Fruit fly (Drosophila melanogaster) whole organism, embryonic: Measurements from ENCODE around the gene CG32857.
"Not testable (repeated sequence)": the region's sequence is repeated elsewhere in the genome, so short reads cannot be mapped to it uniquely, and the experiment has no call there.

ENCODE experiments used
- Antp ChIP-seq: fragments of 200-800 bp; sonication (Bioruptor generic); optimal IDR thresholded peaks from 3 replicates; lab custom pipeline; 2016; ENCODE audit warnings: missing biosample characterization, missing genetic modification characterization
- Atf-2 ChIP-seq: fragments of 200-800 bp; sonication (Bioruptor generic); optimal IDR thresholded peaks from 2 replicates; lab custom pipeline; 2016; ENCODE audit warnings: missing biosample characterization, missing genetic modification characterization
- Atf6 ChIP-seq: fragments of 200-800 bp; sonication (Bioruptor generic); IDR thresholded peaks from 2 replicates; pipeline ENCODE4 v1.3.6; 2022; ENCODE audit warnings: missing biosample characterization, missing genetic modification characterization
- Bdp1 ChIP-seq: fragments of 200-800 bp; sonication (Bioruptor generic); optimal IDR thresholded peaks from 3 replicates; lab custom pipeline; 2016; ENCODE audit warnings: missing biosample characterization, missing genetic modification characterization
- Blimp-1 ChIP-seq: fragments of 200-800 bp; sonication (Bioruptor generic); optimal IDR thresholded peaks from 3 replicates; lab custom pipeline; 2018; ENCODE audit warnings: missing biosample characterization, missing genetic modification characterization, mild to moderate bottlenecking, moderate library complexity, missing genetic modification reagents
- CG10366 ChIP-seq: fragments of 200-800 bp; sonication (Bioruptor generic); IDR thresholded peaks from 2 replicates; pipeline ENCODE4 v1.3.6; 2022; ENCODE audit warnings: missing biosample characterization, missing genetic modification characterization
- CG13287 ChIP-seq: fragments of 200-800 bp; sonication (Bioruptor generic); IDR thresholded peaks from 2 replicates; pipeline ENCODE4 v1.3.6; 2022; ENCODE audit warnings: missing biosample characterization, missing genetic modification characterization; ENCODE audit not compliant: partially characterized antibody
- CG13624 ChIP-seq: fragments of 200-800 bp; sonication (Bioruptor generic); optimal IDR thresholded peaks from 2 replicates; lab custom pipeline; 2016; ENCODE audit warnings: missing biosample characterization, missing genetic modification characterization
- CG15269 ChIP-seq: fragments of 200-800 bp; sonication (Bioruptor generic); optimal IDR thresholded peaks from 2 replicates; lab custom pipeline; 2018; ENCODE audit warnings: missing biosample characterization, mild to moderate bottlenecking, missing genetic modification characterization, moderate library complexity
- CG2199 ChIP-seq: fragments of 200-800 bp; sonication (Bioruptor generic); IDR thresholded peaks from 3 replicates; pipeline ENCODE4 v1.3.6; 2022; ENCODE audit warnings: missing biosample characterization, missing genetic modification characterization
- CG3407 ChIP-seq: fragments of 200-800 bp; sonication (Bioruptor generic); optimal IDR thresholded peaks from 2 replicates; lab custom pipeline; 2018; ENCODE audit warnings: missing biosample characterization, mild to moderate bottlenecking, missing genetic modification characterization
- CG4424 ChIP-seq: fragments of 200-800 bp; sonication (Bioruptor generic); optimal IDR thresholded peaks from 3 replicates; lab custom pipeline; 2016; ENCODE audit warnings: missing biosample characterization, missing genetic modification characterization
- CG5180 ChIP-seq: fragments of 200-800 bp; sonication (Bioruptor generic); optimal IDR thresholded peaks from 3 replicates; lab custom pipeline; 2017; ENCODE audit warnings: missing biosample characterization, missing genetic modification characterization, mild to moderate bottlenecking, moderate library complexity, missing genetic modification reagents
- CG8388 ChIP-seq: fragments of 200-800 bp; sonication (Bioruptor generic); optimal IDR thresholded peaks from 2 replicates; lab custom pipeline; 2019; ENCODE audit warnings: missing biosample characterization, mild to moderate bottlenecking, missing genetic modification characterization, moderate library complexity
- CG9609 ChIP-seq: fragments of 200-800 bp; sonication (Bioruptor generic); optimal IDR thresholded peaks from 3 replicates; lab custom pipeline; 2016; ENCODE audit warnings: missing biosample characterization, missing genetic modification characterization
- CrebB ChIP-seq: fragments of 200-800 bp; sonication (Bioruptor generic); optimal IDR thresholded peaks from 3 replicates; lab custom pipeline; 2018; ENCODE audit warnings: missing biosample characterization, mild to moderate bottlenecking, missing genetic modification characterization
- D19A ChIP-seq: fragments of 200-800 bp; optimal IDR thresholded peaks from 3 replicates; lab custom pipeline; 2019; ENCODE audit warnings: missing biosample characterization, mild to moderate bottlenecking, missing genetic modification characterization, moderate library complexity
- Doc2 ChIP-seq: fragments of 200-800 bp; sonication (Bioruptor generic); IDR thresholded peaks from 2 replicates; pipeline ENCODE4 v1.3.6; 2022; ENCODE audit warnings: missing biosample characterization, missing genetic modification characterization
- Doc3 ChIP-seq: fragments of 200-800 bp; sonication (Bioruptor generic); IDR thresholded peaks from 3 replicates; pipeline ENCODE4 v1.3.6; 2022; ENCODE audit warnings: missing biosample characterization, missing genetic modification characterization; ENCODE audit not compliant: partially characterized antibody
- Dp ChIP-seq: fragments of 200-800 bp; sonication (Bioruptor generic); optimal IDR thresholded peaks from 2 replicates; lab custom pipeline; 2018; ENCODE audit warnings: missing biosample characterization, mild to moderate bottlenecking, missing genetic modification characterization, moderate library complexity
- Drgx ChIP-seq: fragments of 200-800 bp; sonication (Bioruptor generic); IDR thresholded peaks from 2 replicates; pipeline ENCODE4 v1.3.6; 2022; ENCODE audit warnings: missing biosample characterization, missing genetic modification characterization
- Ets65A ChIP-seq: fragments of 200-800 bp; sonication (Bioruptor generic); peaks from one replicate; lab custom pipeline; 2016; ENCODE audit warnings: missing biosample characterization, missing genetic modification characterization
- Fer2 ChIP-seq: fragments of 200-800 bp; sonication (Bioruptor generic); optimal IDR thresholded peaks from 2 replicates; lab custom pipeline; 2018; ENCODE audit warnings: missing biosample characterization, mild to moderate bottlenecking, missing genetic modification characterization, moderate library complexity
- Hr39 ChIP-seq: fragments of >200 bp; optimal IDR thresholded peaks from 2 replicates; lab custom pipeline; 2017
- Hr51 ChIP-seq, 2 experiments: fragments of 200-800 bp; sonication (Bioruptor generic); optimal IDR thresholded peaks; 2 replicates in 1 of 2; 3 replicates in 1 of 2; lab custom pipeline; 2016 to 2018; ENCODE audit warnings: missing biosample characterization in 2 of 2, missing genetic modification characterization in 2 of 2, mild to moderate bottlenecking in 1 of 2, moderate library complexity in 1 of 2
- Hsf ChIP-seq: fragments of 200-800 bp; sonication (Bioruptor generic); optimal IDR thresholded peaks from 3 replicates; lab custom pipeline; 2016; ENCODE audit warnings: missing biosample characterization, missing genetic modification characterization
- MBD-R2 ChIP-seq: fragments of 200-800 bp; sonication (Bioruptor generic); IDR thresholded peaks from 2 replicates; pipeline ENCODE4 v1.3.6; 2022; ENCODE audit warnings: missing biosample characterization, missing genetic modification characterization
- Ptx1 ChIP-seq: fragments of 200-800 bp; sonication (Bioruptor generic); IDR thresholded peaks from 2 replicates; pipeline ENCODE4 v1.3.6; 2022; ENCODE audit warnings: missing biosample characterization, missing genetic modification characterization
- Rfx ChIP-seq: fragments of 200-800 bp; sonication (Bioruptor generic); IDR thresholded peaks from 2 replicates; pipeline ENCODE4 v1.3.6; 2022; ENCODE audit warnings: missing biosample characterization, missing genetic modification characterization
- Tbp ChIP-seq: fragments of >200 bp; optimal IDR thresholded peaks from 2 replicates; lab custom pipeline; 2018; ENCODE audit warnings: missing biosample characterization, missing genetic modification characterization
- Xrp1 ChIP-seq: fragments of 200-800 bp; sonication (Bioruptor generic); IDR thresholded peaks from 2 replicates; pipeline ENCODE4 v1.3.6; 2022; ENCODE audit warnings: missing biosample characterization, missing genetic modification characterization
- al ChIP-seq: fragments of 200-800 bp; sonication (Bioruptor generic); IDR thresholded peaks from 2 replicates; pipeline ENCODE4 v1.3.6; 2022; ENCODE audit warnings: missing biosample characterization, missing genetic modification characterization
- cg ChIP-seq: fragments of 200-800 bp; sonication (Bioruptor generic); optimal IDR thresholded peaks from 3 replicates; lab custom pipeline; 2019; ENCODE audit warnings: missing biosample characterization, mild to moderate bottlenecking, missing genetic modification characterization, moderate library complexity
- chinmo ChIP-seq: fragments of 200-800 bp; sonication (Bioruptor generic); IDR thresholded peaks from 4 replicates; pipeline ENCODE4 v1.3.6; 2022; ENCODE audit warnings: missing biosample characterization, missing genetic modification characterization; ENCODE audit not compliant: partially characterized antibody
- crp ChIP-seq, 2 experiments: fragments of 200-800 bp; sonication (Bioruptor generic); optimal IDR thresholded peaks; 2 replicates in 1 of 2; 3 replicates in 1 of 2; lab custom pipeline; 2017; ENCODE audit warnings: missing biosample characterization in 2 of 2, missing genetic modification characterization in 2 of 2, mild to moderate bottlenecking in 1 of 2, moderate library complexity in 1 of 2
- cwo ChIP-seq: fragments of 200-800 bp; sonication (Bioruptor generic); optimal IDR thresholded peaks from 3 replicates; lab custom pipeline; 2017; ENCODE audit warnings: missing biosample characterization, missing genetic modification characterization, mild to moderate bottlenecking, moderate library complexity, missing genetic modification reagents
- ems ChIP-seq: fragments of 200-800 bp; sonication (Bioruptor generic); optimal IDR thresholded peaks from 3 replicates; lab custom pipeline; 2016; ENCODE audit warnings: missing biosample characterization, missing genetic modification characterization
- gcm ChIP-seq: fragments of 200-800 bp; sonication (Bioruptor generic); optimal IDR thresholded peaks from 2 replicates; lab custom pipeline; 2019; ENCODE audit warnings: missing biosample characterization, mild to moderate bottlenecking, missing genetic modification characterization, moderate library complexity
- gem ChIP-seq: fragments of 200-800 bp; sonication (Bioruptor generic); optimal IDR thresholded peaks from 2 replicates; lab custom pipeline; 2019; ENCODE audit warnings: missing biosample characterization, mild to moderate bottlenecking, missing genetic modification characterization, moderate library complexity
- h ChIP-seq: fragments of >200 bp; optimal IDR thresholded peaks from 2 replicates; lab custom pipeline; 2017
- hkb ChIP-seq, 2 experiments: fragments of 200-800 bp in 1 of 2; fragments of >200 bp in 1 of 2; sonication (Bioruptor generic) in 1 of 2; IDR thresholded peaks in 1 of 2; optimal IDR thresholded peaks in 1 of 2; 2 replicates each; pipeline versions ENCODE4 v1.3.6 to Lab custom; 2017 to 2022; ENCODE audit warnings: missing biosample characterization in 1 of 2, missing genetic modification characterization in 1 of 2
- p53 ChIP-seq: fragments of 200-800 bp; sonication (Bioruptor generic); optimal IDR thresholded peaks from 2 replicates; lab custom pipeline; 2016; ENCODE audit warnings: missing biosample characterization, missing genetic modification characterization
- pb ChIP-seq: fragments of 200-800 bp; sonication (Bioruptor generic); optimal IDR thresholded peaks from 3 replicates; lab custom pipeline; 2016; ENCODE audit warnings: missing biosample characterization, missing genetic modification characterization
- prd ChIP-seq, 3 experiments: fragments of >200 bp in 2 of 3; fragments of 200-800 bp in 1 of 3; sonication (Bioruptor generic) in 1 of 3; optimal IDR thresholded peaks in 2 of 3; IDR thresholded peaks in 1 of 3; 2 replicates in 2 of 3; 3 replicates in 1 of 3; pipeline versions ENCODE4 v1.3.6 to Lab custom; 2017 to 2022; ENCODE audit warnings: missing biosample characterization in 1 of 3, missing genetic modification characterization in 1 of 3
- sc ChIP-seq, 3 experiments: fragments of >200 bp in 2 of 3; fragments of 200-800 bp in 1 of 3; sonication (Bioruptor generic) in 1 of 3; optimal IDR thresholded peaks; 2 replicates in 2 of 3; 3 replicates in 1 of 3; lab custom pipeline; 2017; ENCODE audit warnings: mild to moderate bottlenecking in 1 of 3, missing biosample characterization in 1 of 3, missing genetic modification characterization in 1 of 3, missing genetic modification reagents in 1 of 3
- sob ChIP-seq: fragments of 200-800 bp; sonication (Bioruptor generic); IDR thresholded peaks from 2 replicates; pipeline ENCODE4 v1.3.6; 2022; ENCODE audit warnings: missing biosample characterization, missing genetic modification characterization
- vvl ChIP-seq: fragments of 200-800 bp; sonication (Bioruptor generic); IDR thresholded peaks from 2 replicates; pipeline ENCODE4 v1.3.6; 2022; ENCODE audit warnings: missing biosample characterization, missing genetic modification characterization
- zen ChIP-seq: fragments of 200-800 bp; sonication (Bioruptor generic); optimal IDR thresholded peaks from 3 replicates; lab custom pipeline; 2018; ENCODE audit warnings: missing biosample characterization, mild to moderate bottlenecking, missing genetic modification characterization, moderate library complexity
- zfh1 ChIP-seq: fragments of 200-800 bp; sonication (Bioruptor generic); IDR thresholded peaks from 3 replicates; pipeline ENCODE4 v1.3.6; 2022; ENCODE audit warnings: missing biosample characterization, missing genetic modification characterization

CG32857 gene

dm6 chrX:21629482-21630159, 12.2 kb upstream of the CG32857 start, which contains the start of gene DIP1 (continued):
- no peak for TF ChIP-seq CG4424
- TF ChIP-seq Atf6 (GFP tag; lab: Robert Waterston, UW), result no peak; the same call in 1 of the 2 replicates
- TF ChIP-seq CG13287 (GFP tag; lab: Robert Waterston, UW), result peak; percentile 14; the same call in 1 of the 2 replicates
- TF ChIP-seq Hsf (GFP tag; lab: Kevin White, UChicago), result peak; percentile 5
- no peak for TF ChIP-seq CG10366
- TF ChIP-seq D19A, result no peak
- no peak for TF ChIP-seq ems
- no peak for TF ChIP-seq Bdp1 (GFP tag; lab: Kevin White, UChicago)
- no peak for TF ChIP-seq CrebB (tag; lab: Kevin White, UChicago)
- no peak for TF ChIP-seq Hr39
- no peak for TF ChIP-seq Tbp (GFP tag; lab: Kevin White, UChicago)
- TF ChIP-seq Doc2, result no peak
- no peak for TF ChIP-seq Atf-2 (GFP tag; lab: Kevin White, UChicago)
- peak; percentile 45 for TF ChIP-seq Blimp-1 (GFP tag; lab: Kevin White, UChicago)
- TF ChIP-seq Ets65A (GFP tag; lab: Kevin White, UChicago), result no peak
- TF ChIP-seq CG3407, result no peak
- TF ChIP-seq CG9609, result peak; percentile 11
- TF ChIP-seq zen (tag; lab: Kevin White, UChicago), result no peak
- no peak for TF ChIP-seq cwo
- no peak for TF ChIP-seq sc (optimal IDR thresholded peaks at IDR 0.05; lab: Kevin White, UChicago)
- TF ChIP-seq sc (GFP tag; optimal IDR thresholded peaks at IDR 0.05; lab: Kevin White, UChicago), result no peak
- no peak for TF ChIP-seq p53
- TF ChIP-seq Antp, result peak; percentile 14
- peak; percentile 7 for TF ChIP-seq CG8388 (GFP tag; lab: Kevin White, UChicago)
- no peak for TF ChIP-seq crp (GFP tag; optimal IDR thresholded peaks at IDR 0.05; lab: Kevin White, UChicago)
- peak; percentile 8 for TF ChIP-seq CG15269 (tag; lab: Kevin White, UChicago)
- no peak for TF ChIP-seq CG5180 (GFP tag; lab: Kevin White, UChicago)
- TF ChIP-seq Doc3 (GFP tag; lab: Robert Waterston, UW), result no peak
- TF ChIP-seq Hr51 (GFP tag; optimal IDR thresholded peaks at IDR 0.05; lab: Kevin White, UChicago), result peak in 1 of 2 experiments; percentile 49
- no peak for TF ChIP-seq zfh1
- TF ChIP-seq pb (GFP tag; lab: Kevin White, UChicago), result no peak
- TF ChIP-seq Dp (GFP tag; lab: Kevin White, UChicago), result no peak
- TF ChIP-seq gcm (GFP tag; lab: Kevin White, UChicago), result peak; percentile 18
- no peak for TF ChIP-seq cg
- peak; percentile 50 for TF ChIP-seq gem
- TF ChIP-seq h, result no peak
- 0 out of 4 replicates have a peak, but pooled peaks have one; percentile 60 for TF ChIP-seq chinmo
- TF ChIP-seq Fer2, result no peak
- TF ChIP-seq CG13624 (GFP tag; lab: Kevin White, UChicago), result no peak

- not testable (repeated sequence) for TF ChIP-seq prd, hkb (optimal IDR thresholded peaks at IDR 0.05; lab: Kevin White, UChicago)
- TF ChIP-seq prd (GFP tag; IDR thresholded peaks at IDR 0.05; lab: Robert Waterston, UW) (peak; percentile 46; the same call in 1 of the 3 replicates), CG2199 (peak; percentile 22; the same call in 1 of the 3 replicates), Xrp1 (0 out of 2 replicates have a peak, but pooled peaks have one; percentile 7), MBD-R2 (peak; percentile 78), Rfx (GFP tag; lab: Robert Waterston, UW) (peak; percentile 57), Drgx (GFP tag; lab: Robert Waterston, UW) (0 out of 2 replicates have a peak, but pooled peaks have one; percentile 13), vvl (0 out of 2 replicates have a peak, but pooled peaks have one; percentile 9), Ptx1 (peak; percentile 38; the same call in 1 of the 2 replicates), al (peak; percentile 28; the same call in 1 of the 2 replicates), sob (GFP tag; lab: Robert Waterston, UW) (0 out of 2 replicates have a peak, but pooled peaks have one; percentile 26), hkb (GFP tag; IDR thresholded peaks at IDR 0.05; lab: Robert Waterston, UW) (0 out of 2 replicates have a peak, but pooled peaks have one; percentile 17)
- TF ChIP-seq, all 482 proteins: peak for 11; not testable (repeated sequence) for 471
These were observed 6.2 kb upstream of the CG32857 start, which contains the start of gene CG32500 for dm6 chrX:21623641-21624040. CG32500 (minus strand) TSS chrX:21623750.
